Fruit fly (Drosophila melanogaster) whole organism, embryonic: ENCODE measurements around the gene Rad60.

Source experiments
- Abd-B ChIP-seq: fragments of 200-800 bp; sonication (Bioruptor generic); optimal IDR thresholded peaks from 2 replicates; lab custom pipeline; 2018; ENCODE audit warnings: missing biosample characterization, mild to moderate bottlenecking, missing genetic modification characterization, moderate library complexity
- Atf6 ChIP-seq: fragments of 200-800 bp; sonication (Bioruptor generic); IDR thresholded peaks from 2 replicates; pipeline ENCODE4 v1.3.6; 2022; ENCODE audit warnings: missing biosample characterization, missing genetic modification characterization
- CG10267 ChIP-seq: fragments of 200-800 bp; sonication (Bioruptor generic); optimal IDR thresholded peaks from 2 replicates; lab custom pipeline; 2018; ENCODE audit warnings: missing biosample characterization, mild to moderate bottlenecking, missing genetic modification characterization, moderate library complexity
- CG10366 ChIP-seq: fragments of 200-800 bp; sonication (Bioruptor generic); IDR thresholded peaks from 2 replicates; pipeline ENCODE4 v1.3.6; 2022; ENCODE audit warnings: missing biosample characterization, missing genetic modification characterization
- CG10565 ChIP-seq: fragments of 200-800 bp; sonication (Bioruptor generic); optimal IDR thresholded peaks from 3 replicates; lab custom pipeline; 2016; ENCODE audit warnings: missing biosample characterization, mild to moderate bottlenecking, missing genetic modification characterization
- CG10979 ChIP-seq: fragments of 200-800 bp; sonication (Bioruptor generic); optimal IDR thresholded peaks from 2 replicates; lab custom pipeline; 2018; ENCODE audit warnings: missing biosample characterization, mild to moderate bottlenecking, missing genetic modification characterization, moderate library complexity
- CG12769 ChIP-seq: fragments of 200-800 bp; sonication (Bioruptor generic); optimal IDR thresholded peaks from 2 replicates; lab custom pipeline; 2019; ENCODE audit warnings: missing biosample characterization, mild to moderate bottlenecking, missing genetic modification characterization, moderate library complexity
- CG13287 ChIP-seq: fragments of 200-800 bp; sonication (Bioruptor generic); IDR thresholded peaks from 2 replicates; pipeline ENCODE4 v1.3.6; 2022; ENCODE audit warnings: missing biosample characterization, missing genetic modification characterization; ENCODE audit not compliant: partially characterized antibody
- CG14860 ChIP-seq: fragments of 200-800 bp; sonication (Bioruptor generic); IDR thresholded peaks from 3 replicates; pipeline ENCODE4 v1.3.6; 2022; ENCODE audit warnings: missing biosample characterization, missing genetic modification characterization; ENCODE audit not compliant: partially characterized antibody
- CG17359 ChIP-seq: fragments of 200-800 bp; sonication (Bioruptor generic); optimal IDR thresholded peaks from 3 replicates; lab custom pipeline; 2018; ENCODE audit warnings: missing biosample characterization, mild to moderate bottlenecking, missing genetic modification characterization, moderate library complexity
- CG18476 ChIP-seq: fragments of 200-800 bp; sonication (Bioruptor generic); optimal IDR thresholded peaks from 2 replicates; lab custom pipeline; 2016; ENCODE audit warnings: missing biosample characterization, mild to moderate bottlenecking, missing genetic modification characterization
- CG18599 ChIP-seq: fragments of 200-800 bp; sonication (Bioruptor generic); optimal IDR thresholded peaks from 3 replicates; lab custom pipeline; 2017; ENCODE audit warnings: missing biosample characterization, missing genetic modification characterization, mild to moderate bottlenecking, moderate library complexity, missing genetic modification reagents
- CG3281 ChIP-seq: fragments of 200-800 bp; sonication (Bioruptor generic); optimal IDR thresholded peaks from 3 replicates; lab custom pipeline; 2017; ENCODE audit warnings: missing biosample characterization, mild to moderate bottlenecking, missing genetic modification characterization
- CG34376 ChIP-seq: fragments of 200-800 bp; sonication (Bioruptor generic); optimal IDR thresholded peaks from 2 replicates; lab custom pipeline; 2018; ENCODE audit warnings: missing biosample characterization, mild to moderate bottlenecking, missing genetic modification characterization
- CG4707 ChIP-seq: fragments of 200-800 bp; sonication (Bioruptor generic); optimal IDR thresholded peaks from 2 replicates; lab custom pipeline; 2018; ENCODE audit warnings: missing biosample characterization, mild to moderate bottlenecking, missing genetic modification characterization, moderate library complexity
- CG5180 ChIP-seq: fragments of 200-800 bp; sonication (Bioruptor generic); optimal IDR thresholded peaks from 3 replicates; lab custom pipeline; 2017; ENCODE audit warnings: missing biosample characterization, missing genetic modification characterization, mild to moderate bottlenecking, moderate library complexity, missing genetic modification reagents
- CG8290 ChIP-seq, 3 experiments: fragments of 200-800 bp; sonication (Bioruptor generic); optimal IDR thresholded peaks; 2 replicates each; lab custom pipeline; 2016 to 2019; ENCODE audit warnings: missing biosample characterization in 3 of 3, missing genetic modification characterization in 3 of 3, mild to moderate bottlenecking in 2 of 3, moderate library complexity in 1 of 3
- CG8765 ChIP-seq: fragments of 200-800 bp; sonication (Bioruptor generic); IDR thresholded peaks from 2 replicates; pipeline ENCODE4 v1.3.6; 2022; ENCODE audit warnings: missing biosample characterization, missing genetic modification characterization
- D19A ChIP-seq: fragments of 200-800 bp; optimal IDR thresholded peaks from 3 replicates; lab custom pipeline; 2019; ENCODE audit warnings: missing biosample characterization, mild to moderate bottlenecking, missing genetic modification characterization, moderate library complexity
- Hand ChIP-seq: fragments of 200-800 bp; sonication (Bioruptor generic); optimal IDR thresholded peaks from 2 replicates; lab custom pipeline; 2017; ENCODE audit warnings: mild to moderate bottlenecking, missing biosample characterization, missing genetic modification reagents, missing genetic modification characterization
- Lpt ChIP-seq: fragments of >200 bp; optimal IDR thresholded peaks from 2 replicates; lab custom pipeline; 2018; ENCODE audit warnings: missing biosample characterization, missing genetic modification characterization
- Nf-YB ChIP-seq: fragments of 200-800 bp; sonication (Bioruptor generic); optimal IDR thresholded peaks from 3 replicates; lab custom pipeline; 2019; ENCODE audit warnings: missing biosample characterization, mild to moderate bottlenecking, missing genetic modification characterization, moderate library complexity
- Pdp1 ChIP-seq, 2 experiments: fragments of 200-800 bp; sonication (Bioruptor generic); optimal IDR thresholded peaks; 3 replicates each; lab custom pipeline; 2016; ENCODE audit warnings: missing biosample characterization in 2 of 2, missing genetic modification characterization in 2 of 2, mild to moderate bottlenecking in 1 of 2, moderate library complexity in 1 of 2
- Sin3A ChIP-seq: fragments of >200 bp; optimal IDR thresholded peaks from 2 replicates; lab custom pipeline; 2018
- Sox100B ChIP-seq: fragments of 200-800 bp; sonication (Bioruptor generic); optimal IDR thresholded peaks from 3 replicates; lab custom pipeline; 2018; ENCODE audit warnings: missing biosample characterization, mild to moderate bottlenecking, missing genetic modification characterization
- Sox102F ChIP-seq: fragments of 200-800 bp; sonication (Bioruptor generic); optimal IDR thresholded peaks from 2 replicates; lab custom pipeline; 2018; ENCODE audit warnings: missing biosample characterization, mild to moderate bottlenecking, missing genetic modification characterization, moderate library complexity
- Stat92E ChIP-seq, 3 experiments: fragments of >200 bp in 2 of 3; fragments of 200-800 bp in 1 of 3; sonication (Bioruptor generic) in 1 of 3; optimal IDR thresholded peaks; 2 replicates each; lab custom pipeline; 2017 to 2019; ENCODE audit warnings: missing biosample characterization in 3 of 3, missing genetic modification characterization in 3 of 3, mild to moderate bottlenecking in 1 of 3, moderate library complexity in 1 of 3
- cato ChIP-seq: fragments of 200-800 bp; sonication (Bioruptor generic); optimal IDR thresholded peaks from 2 replicates; lab custom pipeline; 2016; ENCODE audit warnings: missing biosample characterization, missing genetic modification characterization, borderline replicate concordance
- chm ChIP-seq: fragments of 200-800 bp; sonication (Bioruptor generic); IDR thresholded peaks from 2 replicates; pipeline ENCODE4 v1.3.6; 2022; ENCODE audit warnings: missing biosample characterization, missing genetic modification characterization
- crp ChIP-seq, 2 experiments: fragments of 200-800 bp; sonication (Bioruptor generic); optimal IDR thresholded peaks; 2 replicates in 1 of 2; 3 replicates in 1 of 2; lab custom pipeline; 2017; ENCODE audit warnings: missing biosample characterization in 2 of 2, missing genetic modification characterization in 2 of 2, mild to moderate bottlenecking in 1 of 2, moderate library complexity in 1 of 2
- dimm ChIP-seq: fragments of 200-800 bp; sonication (Bioruptor generic); IDR thresholded peaks from 2 replicates; pipeline ENCODE4 v1.3.6; 2022; ENCODE audit warnings: missing biosample characterization, missing genetic modification characterization
- dysf ChIP-seq: fragments of 200-800 bp; sonication (Bioruptor generic); IDR thresholded peaks from 3 replicates; pipeline ENCODE4 v1.3.6; 2022; ENCODE audit warnings: missing biosample characterization, missing genetic modification characterization
- hth ChIP-seq: fragments of >200 bp; optimal IDR thresholded peaks from 2 replicates; lab custom pipeline; 2017; ENCODE audit warnings: inconsistent platforms
- ind ChIP-seq: fragments of 200-800 bp; sonication (Bioruptor generic); optimal IDR thresholded peaks from 3 replicates; lab custom pipeline; 2016; ENCODE audit warnings: missing biosample characterization, missing genetic modification characterization
- inv ChIP-seq: fragments of 200-800 bp; sonication (Bioruptor generic); IDR thresholded peaks from 2 replicates; pipeline ENCODE4 v1.3.6; 2022; ENCODE audit warnings: missing biosample characterization, missing genetic modification characterization; ENCODE audit not compliant: partially characterized antibody
- jing ChIP-seq: fragments of 200-800 bp; sonication (Bioruptor generic); optimal IDR thresholded peaks from 2 replicates; lab custom pipeline; 2018; ENCODE audit warnings: missing biosample characterization, mild to moderate bottlenecking, missing genetic modification characterization
- lola ChIP-seq, 3 experiments: fragments of >200 bp in 2 of 3; fragments of 200-800 bp in 1 of 3; sonication (Bioruptor generic) in 1 of 3; optimal IDR thresholded peaks; 2 replicates each; lab custom pipeline; 2017 to 2019; ENCODE audit warnings: missing biosample characterization in 3 of 3, missing genetic modification characterization in 3 of 3, mild to moderate bottlenecking in 1 of 3, moderate library complexity in 1 of 3
- luna ChIP-seq: fragments of 200-800 bp; sonication (Bioruptor generic); optimal IDR thresholded peaks from 2 replicates; lab custom pipeline; 2016; ENCODE audit warnings: missing biosample characterization, missing genetic modification characterization
- nerfin-2 ChIP-seq: fragments of 200-800 bp; sonication (Bioruptor generic); IDR thresholded peaks from 2 replicates; pipeline ENCODE4 v1.3.6; 2022; ENCODE audit warnings: missing biosample characterization, missing genetic modification characterization; ENCODE audit not compliant: partially characterized antibody
- pros ChIP-seq: fragments of 200-800 bp; sonication (Bioruptor generic); optimal IDR thresholded peaks from 3 replicates; lab custom pipeline; 2019; ENCODE audit warnings: missing biosample characterization, mild to moderate bottlenecking, missing genetic modification characterization, moderate library complexity
- repo ChIP-seq: fragments of 200-800 bp; sonication (Bioruptor generic); optimal IDR thresholded peaks from 2 replicates; lab custom pipeline; 2016; ENCODE audit warnings: missing biosample characterization, missing genetic modification characterization
- ro ChIP-seq: fragments of 200-800 bp; sonication (Bioruptor generic); IDR thresholded peaks from 2 replicates; pipeline ENCODE4 v1.3.6; 2022; ENCODE audit warnings: missing biosample characterization, missing genetic modification characterization
- schlank ChIP-seq: fragments of 200-800 bp; sonication (Bioruptor generic); optimal IDR thresholded peaks from 2 replicates; lab custom pipeline; 2018; ENCODE audit warnings: missing biosample characterization, mild to moderate bottlenecking, missing genetic modification characterization
- sim ChIP-seq: fragments of 200-800 bp; sonication (Bioruptor generic); IDR thresholded peaks from 2 replicates; pipeline ENCODE4 v1.3.6; 2022; ENCODE audit warnings: missing biosample characterization, missing genetic modification characterization
- sob ChIP-seq: fragments of 200-800 bp; sonication (Bioruptor generic); IDR thresholded peaks from 2 replicates; pipeline ENCODE4 v1.3.6; 2022; ENCODE audit warnings: missing biosample characterization, missing genetic modification characterization
- tin ChIP-seq: fragments of 200-800 bp; sonication (Bioruptor generic); optimal IDR thresholded peaks from 3 replicates; lab custom pipeline; 2016; ENCODE audit warnings: missing biosample characterization, missing genetic modification characterization
- unpg ChIP-seq: fragments of 200-800 bp; sonication (Bioruptor generic); optimal IDR thresholded peaks from 3 replicates; lab custom pipeline; 2018; ENCODE audit warnings: missing biosample characterization, mild to moderate bottlenecking, missing genetic modification characterization, moderate library complexity
- wdn ChIP-seq: fragments of 200-800 bp; sonication (Bioruptor generic); IDR thresholded peaks from 2 replicates; pipeline ENCODE4 v1.3.6; 2022; ENCODE audit warnings: missing biosample characterization, missing genetic modification characterization
- yki ChIP-seq: fragments of >200 bp; optimal IDR thresholded peaks from 3 replicates; lab custom pipeline; 2018

Gene Rad60

dm6 chr3R:23280806-23281257, 29.6 kb upstream of the Rad60 start, which contains the start of the genes orb and Cdc16 (continued):
- TF ChIP-seq chm (GFP tag; lab: Robert Waterston, UW) (peak; percentile 88), pros (GFP tag; lab: Kevin White, UChicago) (peak; percentile 13), CG34376 (GFP tag; lab: Kevin White, UChicago) (peak; percentile 80), luna (GFP tag; lab: Kevin White, UChicago) (peak; percentile 12), CG10565 (no peak), CG10366 (GFP tag; lab: Robert Waterston, UW) (peak; percentile 91), Sox102F (peak; percentile 95), CG12769 (tag; lab: Kevin White, UChicago) (peak; percentile 86), CG18599 (GFP tag; lab: Kevin White, UChicago) (peak; percentile 95), Atf6 (peak; percentile 91), Sox100B (peak; percentile 85), dimm (GFP tag; lab: Robert Waterston, UW) (peak; percentile 71), CG8290 (GFP tag; optimal IDR thresholded peaks at IDR 0.05; lab: Kevin White, UChicago) (peak; percentile 73), CG8290 (tag; optimal IDR thresholded peaks at IDR 0.05; lab: Kevin White, UChicago) (peak in 1 of 2 experiments; percentile 87), Nf-YB (GFP tag; lab: Kevin White, UChicago) (peak; percentile 78), CG10267 (tag; lab: Kevin White, UChicago) (peak; percentile 88), Stat92E (GFP tag; optimal IDR thresholded peaks at IDR 0.05; lab: Kevin White, UChicago) (peak in 1 of 3 experiments; percentile 59), tin (peak; percentile 93), Lpt (GFP tag; lab: Kevin White, UChicago) (no peak), repo (no peak), D19A (tag; lab: Kevin White, UChicago) (peak; percentile 88), CG8765 (GFP tag; lab: Robert Waterston, UW) (peak; percentile 78; the same call in 1 of the 2 replicates), cato (GFP tag; lab: Kevin White, UChicago) (peak; percentile 77), dysf (GFP tag; lab: Robert Waterston, UW) (peak; percentile 93), CG18476 (GFP tag; lab: Kevin White, UChicago) (peak; percentile 87), CG13287 (peak; percentile 60; the same call in 1 of the 2 replicates), nerfin-2 (GFP tag; lab: Robert Waterston, UW) (no peak), Sin3A (lab: Kevin White, UChicago) (no peak), hth (lab: Kevin White, UChicago) (no peak), CG4707 (GFP tag; lab: Kevin White, UChicago) (peak; percentile 73), jing (GFP tag; lab: Kevin White, UChicago) (peak; percentile 67), lola (GFP tag; optimal IDR thresholded peaks at IDR 0.05; lab: Kevin White, UChicago) (peak in 1 of 3 experiments; percentile 82), CG10979 (peak; percentile 90), Abd-B (peak; percentile 93), sim (GFP tag; lab: Robert Waterston, UW) (peak; percentile 72), schlank (tag; lab: Kevin White, UChicago) (peak; percentile 56), wdn (GFP tag; lab: Robert Waterston, UW) (peak; percentile 85), CG14860 (no peak), sob (peak; percentile 96), crp (GFP tag; optimal IDR thresholded peaks at IDR 0.05; lab: Kevin White, UChicago) (peak; percentile 87 to 98), inv (no peak), unpg (GFP tag; lab: Kevin White, UChicago) (peak; percentile 96), yki (lab: Kevin White, UChicago) (no peak), Pdp1 (GFP tag; optimal IDR thresholded peaks at IDR 0.05; lab: Kevin White, UChicago) (peak; percentile 73 to 87), ro (GFP tag; lab: Robert Waterston, UW) (peak; percentile 79), CG3281 (GFP tag; lab: Kevin White, UChicago) (peak; percentile 90), CG5180 (GFP tag; lab: Kevin White, UChicago) (peak; percentile 99), ind (GFP tag; lab: Kevin White, UChicago) (peak; percentile 92), Hand (GFP tag; lab: Kevin White, UChicago) (peak; percentile 78), CG17359 (tag; lab: Kevin White, UChicago) (peak; percentile 94)
